Worm (Caenorhabditis elegans) whole organism, young adult: ENCODE data around the gene F20B6.6.

Experiments
- B0019.2 ChIP-seq: fragments of 200-800 bp; sonication (Bioruptor generic); conservative IDR thresholded peaks from 2 replicates; pipeline ENCODE4 v1.3.6; 2022; ENCODE audit warnings: missing genetic modification reagents, missing genetic modification characterization, missing compliant biosample characterization
- C17E4.6 ChIP-seq: fragments of 200-800 bp; sonication (Bioruptor generic); IDR thresholded peaks from 2 replicates; pipeline ENCODE4 v1.3.6; 2022; ENCODE audit warnings: missing genetic modification reagents, missing genetic modification characterization, missing compliant biosample characterization
- F33H1.4 ChIP-seq: fragments of 200-800 bp; sonication (Bioruptor generic); IDR thresholded peaks from 2 replicates; pipeline ENCODE4 v1.3.6; 2022; ENCODE audit warnings: missing genetic modification reagents, missing genetic modification characterization, missing compliant biosample characterization
- F39B2.1 ChIP-seq: fragments of 200-800 bp; sonication (Bioruptor generic); IDR thresholded peaks from 2 replicates; pipeline ENCODE4 v1.3.6; 2022; ENCODE audit warnings: missing genetic modification reagents, missing genetic modification characterization, missing compliant biosample characterization
- F55B11.4 ChIP-seq: sonication (generic microtip); optimal IDR thresholded peaks from 2 replicates; lab custom pipeline; 2016; ENCODE audit warnings: missing compliant biosample characterization, missing genetic modification characterization, borderline replicate concordance; ENCODE audit not compliant: insufficient read depth
- K11D2.4 ChIP-seq: fragments of 200-800 bp; sonication (Bioruptor generic); IDR thresholded peaks from 2 replicates; pipeline ENCODE4 v1.3.6; 2022; ENCODE audit warnings: missing genetic modification reagents, missing genetic modification characterization, missing compliant biosample characterization
- T07F8.4 ChIP-seq: sonication (generic microtip); optimal IDR thresholded peaks from 2 replicates; lab custom pipeline; 2016; ENCODE audit warnings: mild to moderate bottlenecking, missing genetic modification characterization, moderate library complexity, missing compliant biosample characterization
- T26A5.8 ChIP-seq: sonication (generic microtip); optimal IDR thresholded peaks from 2 replicates; lab custom pipeline; 2016; ENCODE audit warnings: missing genetic modification characterization, missing compliant biosample characterization
- Y53F4B.3 ChIP-seq: fragments of 200-800 bp; sonication (Bioruptor generic); IDR thresholded peaks from 2 replicates; pipeline ENCODE4 v1.3.6; 2022; ENCODE audit warnings: missing genetic modification reagents, missing genetic modification characterization, missing compliant biosample characterization
- Y56A3A.18 ChIP-seq: fragments of 200-800 bp; sonication (Bioruptor generic); IDR thresholded peaks from 2 replicates; pipeline ENCODE4 v1.3.6; 2022; ENCODE audit warnings: missing genetic modification reagents, missing genetic modification characterization, missing compliant biosample characterization
- Y67H2A.10 ChIP-seq: fragments of 200-800 bp; sonication (Bioruptor generic); conservative IDR thresholded peaks from 2 replicates; pipeline ENCODE4 v1.3.6; 2022; ENCODE audit warnings: missing genetic modification reagents, missing genetic modification characterization, missing compliant biosample characterization
- Y79H2A.3 ChIP-seq: fragments of 200-800 bp; sonication (Bioruptor generic); conservative IDR thresholded peaks from 2 replicates; pipeline ENCODE4 v1.3.6; 2022; ENCODE audit warnings: missing genetic modification reagents, missing genetic modification characterization, missing compliant biosample characterization
- Y95B8A.8 ChIP-seq: fragments of 200-800 bp; sonication (Bioruptor generic); IDR thresholded peaks from 2 replicates; pipeline ENCODE4 v1.3.6; 2022; ENCODE audit warnings: missing genetic modification reagents, missing genetic modification characterization, missing compliant biosample characterization
- ama-1 ChIP-seq, 3 experiments: fragments of 150-350 bp in 1 of 3; sonication (generic microtip) in 2 of 3; optimal IDR thresholded peaks; 2 replicates each; lab custom pipeline; 2014 to 2018; ENCODE audit warnings: missing biosample characterization in 2 of 3, missing genetic modification characterization in 2 of 3, missing genetic modification reagents in 2 of 3
- aptf-3 ChIP-seq: fragments of 200-800 bp; sonication (Bioruptor generic); IDR thresholded peaks from 2 replicates; pipeline ENCODE4 v1.3.6; 2022; ENCODE audit warnings: missing genetic modification characterization, missing compliant biosample characterization
- athp-1 ChIP-seq: sonication (generic microtip); optimal IDR thresholded peaks from 2 replicates; lab custom pipeline; 2017; ENCODE audit warnings: mild to moderate bottlenecking, missing genetic modification characterization, missing compliant biosample characterization
- attf-3 ChIP-seq: fragments of 200-800 bp; sonication (Bioruptor generic); conservative IDR thresholded peaks from 2 replicates; pipeline ENCODE4 v1.3.6; 2022; ENCODE audit warnings: missing genetic modification reagents, missing genetic modification characterization, missing compliant biosample characterization
- attf-6 ChIP-seq: fragments of 200-800 bp; sonication (Bioruptor generic); IDR thresholded peaks from 2 replicates; pipeline ENCODE4 v1.3.6; 2022; ENCODE audit warnings: missing genetic modification reagents, missing genetic modification characterization, missing compliant biosample characterization
- ceh-100 ChIP-seq: fragments of 200-800 bp; sonication (Bioruptor generic); IDR thresholded peaks from 2 replicates; pipeline ENCODE4 v1.3.6; 2022; ENCODE audit warnings: missing genetic modification reagents, missing genetic modification characterization, missing compliant biosample characterization
- efl-1 ChIP-seq: fragments of 150-350 bp; optimal IDR thresholded peaks from 2 replicates; lab custom pipeline; 2014; ENCODE audit warnings: missing biosample characterization, missing genetic modification reagents, missing genetic modification characterization
- egl-44 ChIP-seq: fragments of 200-800 bp; sonication (Bioruptor generic); IDR thresholded peaks from 2 replicates; pipeline ENCODE4 v1.3.6; 2022; ENCODE audit warnings: missing genetic modification reagents, missing genetic modification characterization, missing compliant biosample characterization
- ekl-4 ChIP-seq: fragments of 200-800 bp; sonication (Bioruptor generic); IDR thresholded peaks from 2 replicates; pipeline ENCODE4 v1.3.6; 2022; ENCODE audit warnings: missing genetic modification reagents, missing genetic modification characterization, missing compliant biosample characterization
- gei-17 ChIP-seq: fragments of 200-800 bp; sonication (Bioruptor generic); optimal IDR thresholded peaks from 2 replicates; lab custom pipeline; 2018; ENCODE audit warnings: mild to moderate bottlenecking, missing genetic modification characterization, missing compliant biosample characterization
- hmg-1.2 ChIP-seq: fragments of 200-800 bp; sonication (Bioruptor generic); IDR thresholded peaks from 2 replicates; pipeline ENCODE4 v1.3.6; 2022; ENCODE audit warnings: missing genetic modification reagents, missing genetic modification characterization, missing compliant biosample characterization
- hmg-20 ChIP-seq: fragments of 200-800 bp; sonication (Bioruptor generic); IDR thresholded peaks from 2 replicates; pipeline ENCODE4 v1.3.6; 2022; ENCODE audit warnings: missing genetic modification reagents, missing genetic modification characterization, missing compliant biosample characterization
- hsf-1 ChIP-seq: fragments of 200-800 bp; sonication (Bioruptor generic); IDR thresholded peaks from 2 replicates; pipeline ENCODE4 v1.3.6; 2022; ENCODE audit warnings: missing genetic modification reagents, missing genetic modification characterization, missing compliant biosample characterization
- lin-26 ChIP-seq: fragments of 200-800 bp; sonication (Bioruptor generic); IDR thresholded peaks from 2 replicates; pipeline ENCODE4 v1.3.6; 2022; ENCODE audit warnings: missing genetic modification reagents, missing genetic modification characterization, missing compliant biosample characterization
- lin-40 ChIP-seq: sonication (generic microtip); optimal IDR thresholded peaks from 2 replicates; lab custom pipeline; 2016; ENCODE audit warnings: missing genetic modification characterization, mild to moderate bottlenecking, missing compliant biosample characterization, missing genotype, missing genetic modification reagents
- lir-1 ChIP-seq: fragments of 200-800 bp; sonication (Bioruptor generic); conservative IDR thresholded peaks from 2 replicates; pipeline ENCODE4 v1.3.6; 2022; ENCODE audit warnings: missing genetic modification reagents, missing genetic modification characterization, missing compliant biosample characterization
- madf-10 ChIP-seq: sonication (generic microtip); optimal IDR thresholded peaks from 2 replicates; lab custom pipeline; 2016; ENCODE audit warnings: mild to moderate bottlenecking, missing genetic modification characterization, missing compliant biosample characterization
- madf-6 ChIP-seq: fragments of 200-800 bp; sonication (Bioruptor generic); IDR thresholded peaks from 2 replicates; pipeline ENCODE4 v1.3.6; 2022; ENCODE audit warnings: missing genetic modification reagents, missing genetic modification characterization, missing compliant biosample characterization
- mcd-1 ChIP-seq: fragments of 200-800 bp; sonication (Bioruptor generic); IDR thresholded peaks from 2 replicates; pipeline ENCODE4 v1.3.6; 2022; ENCODE audit warnings: missing genetic modification reagents, missing genetic modification characterization, missing compliant biosample characterization
- nfya-2 ChIP-seq: fragments of 200-800 bp; sonication (Bioruptor generic); IDR thresholded peaks from 2 replicates; pipeline ENCODE4 v1.3.6; 2022; ENCODE audit warnings: missing genetic modification reagents, missing genetic modification characterization, missing compliant biosample characterization
- nhr-120 ChIP-seq: fragments of 200-800 bp; sonication (Bioruptor generic); IDR thresholded peaks from 2 replicates; pipeline ENCODE4 v1.3.6; 2022; ENCODE audit warnings: missing genetic modification characterization, missing compliant biosample characterization
- nhr-80 ChIP-seq: sonication (generic microtip); optimal IDR thresholded peaks from 2 replicates; lab custom pipeline; 2016; ENCODE audit warnings: missing genetic modification characterization, missing compliant biosample characterization
- pbrm-1 ChIP-seq: fragments of 200-800 bp; sonication (Bioruptor generic); IDR thresholded peaks from 2 replicates; pipeline ENCODE4 v1.3.6; 2022; ENCODE audit warnings: missing genetic modification reagents, missing genetic modification characterization, missing compliant biosample characterization
- pha-4 ChIP-seq: fragments of 150-350 bp; sonication (generic microtip); optimal IDR thresholded peaks from 2 replicates; lab custom pipeline; 2014; ENCODE audit warnings: missing biosample characterization, missing genetic modification reagents, missing genetic modification characterization
- repo-1 ChIP-seq: sonication (generic microtip); optimal IDR thresholded peaks from 2 replicates; lab custom pipeline; 2017; ENCODE audit warnings: mild to moderate bottlenecking, missing genetic modification characterization, missing compliant biosample characterization
- sdz-38 ChIP-seq: sonication (generic microtip); optimal IDR thresholded peaks from 2 replicates; lab custom pipeline; 2016; ENCODE audit warnings: missing genotype, missing genetic modification characterization, missing compliant biosample characterization
- snpc-1.1 ChIP-seq: sonication (generic microtip); optimal IDR thresholded peaks from 2 replicates; lab custom pipeline; 2017; ENCODE audit warnings: missing genetic modification characterization, mild to moderate bottlenecking, missing compliant biosample characterization, antibody characterized with exemption, moderate library complexity, missing genotype, missing genetic modification reagents; ENCODE audit not compliant: insufficient read depth
- snpc-1.3 ChIP-seq: sonication (generic microtip); optimal IDR thresholded peaks from 2 replicates; lab custom pipeline; 2017; ENCODE audit warnings: missing genetic modification characterization, mild to moderate bottlenecking, missing compliant biosample characterization, antibody characterized with exemption, moderate library complexity, missing genotype, missing genetic modification reagents; ENCODE audit not compliant: insufficient read depth
- sptf-2 ChIP-seq: fragments of 200-800 bp; sonication (Bioruptor generic); optimal IDR thresholded peaks from 2 replicates; lab custom pipeline; 2018; ENCODE audit warnings: mild to moderate bottlenecking, missing genetic modification characterization, missing compliant biosample characterization
- tbp1 ChIP-seq: fragments of 200-800 bp; sonication (Bioruptor generic); optimal IDR thresholded peaks from 2 replicates; lab custom pipeline; 2018; ENCODE audit warnings: mild to moderate bottlenecking, missing genetic modification characterization, missing compliant biosample characterization
- unc-62 ChIP-seq: fragments of 150-350 bp; optimal IDR thresholded peaks from 2 replicates; lab custom pipeline; 2014; ENCODE audit warnings: missing biosample characterization, missing genetic modification reagents, missing genetic modification characterization
- ztf-25 ChIP-seq: fragments of 200-800 bp; sonication (Bioruptor generic); IDR thresholded peaks from 2 replicates; pipeline ENCODE4 v1.3.6; 2022; ENCODE audit warnings: missing genetic modification reagents, missing genetic modification characterization, missing compliant biosample characterization
- ztf-26 ChIP-seq: sonication (generic microtip); optimal IDR thresholded peaks from 2 replicates; lab custom pipeline; 2017; ENCODE audit warnings: missing genetic modification characterization, missing compliant biosample characterization
- ztf-28 ChIP-seq: fragments of 200-800 bp; sonication (Bioruptor generic); IDR thresholded peaks from 2 replicates; pipeline ENCODE4 v1.3.6; 2022; ENCODE audit warnings: missing genetic modification reagents, missing genetic modification characterization, missing compliant biosample characterization
- ztf-3 ChIP-seq: fragments of 200-800 bp; sonication (Bioruptor generic); optimal IDR thresholded peaks from 2 replicates; lab custom pipeline; 2018; ENCODE audit warnings: mild to moderate bottlenecking, missing genetic modification characterization, missing compliant biosample characterization

The F20B6.6 gene

DNA sequence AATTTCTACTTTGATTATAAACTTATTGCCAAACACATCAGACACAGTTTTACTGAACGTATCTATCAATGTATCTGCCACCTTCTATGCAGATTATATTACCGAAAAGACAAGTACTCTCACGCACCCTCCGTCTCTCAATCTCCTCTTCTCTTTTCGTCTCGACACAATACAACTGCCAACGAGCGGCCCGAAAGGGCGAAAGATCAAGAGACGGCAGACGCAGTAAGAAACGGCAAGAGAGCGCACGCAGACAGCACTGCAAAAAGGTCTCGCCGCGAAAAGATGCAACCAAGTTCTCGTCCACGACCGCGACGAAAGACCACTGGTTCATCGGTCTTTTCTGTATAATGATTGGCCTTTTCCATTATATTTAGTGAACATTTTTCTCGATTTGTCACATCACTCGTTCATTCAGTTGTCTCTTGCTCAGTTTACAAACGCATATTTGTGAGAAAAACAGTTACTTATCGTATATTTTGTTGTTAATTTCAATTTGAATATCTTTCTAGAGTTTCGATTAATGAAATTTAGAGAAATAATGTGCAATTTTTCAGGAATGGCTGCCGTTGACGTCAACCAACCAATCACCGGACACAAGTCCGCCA, 11.4 kb downstream of the F20B6.6 start, which contains the start of gene vha-12 (continued):
- TF ChIP-seq K11D2.4 (GFP tag; lab: Robert Waterston, UW), result peak; percentile 83
- no peak for TF ChIP-seq aptf-3 (GFP tag; lab: Robert Waterston, UW)
- no peak for TF ChIP-seq ztf-3
- TF ChIP-seq attf-3 (GFP tag; lab: Robert Waterston, UW), result no peak
- peak; percentile 64 for TF ChIP-seq gei-17 (GFP tag; lab: Kevin White, UChicago)
- TF ChIP-seq hsf-1 (GFP tag; lab: Robert Waterston, UW), result no peak
- TF ChIP-seq F55B11.4, result no peak
- peak; percentile 76 for TF ChIP-seq pbrm-1 (GFP tag; lab: Robert Waterston, UW)
- no peak for TF ChIP-seq ztf-28 (GFP tag; lab: Robert Waterston, UW)
- peak; percentile 16 for TF ChIP-seq efl-1 (GFP tag; lab: Kevin White, UChicago)
- no peak for TF ChIP-seq pha-4 (tag; lab: Kevin White, UChicago)
- TF ChIP-seq sdz-38 (tag; lab: Kevin White, UChicago), result no peak
- TF ChIP-seq repo-1 (tag; lab: Kevin White, UChicago), result peak; percentile 70
- TF ChIP-seq mcd-1 (GFP tag; lab: Robert Waterston, UW), result peak; percentile 78
- peak; percentile 74 for TF ChIP-seq madf-10 (tag; lab: Kevin White, UChicago)
- TF ChIP-seq lin-40 (tag; lab: Kevin White, UChicago), result peak; percentile 88
- TF ChIP-seq hmg-1.2 (GFP tag; lab: Robert Waterston, UW), result peak; percentile 94
- TF ChIP-seq hmg-20 (GFP tag; lab: Robert Waterston, UW), result peak; percentile 57; the same call in 1 of the 2 replicates
- no peak for TF ChIP-seq nhr-120 (GFP tag; lab: Robert Waterston, UW)
- TF ChIP-seq ztf-25 (GFP tag; lab: Robert Waterston, UW), result no peak
- peak; percentile 96 for TF ChIP-seq nhr-80 (tag; lab: Kevin White, UChicago)
- peak; percentile 85 for TF ChIP-seq F33H1.4
- TF ChIP-seq lir-1 (GFP tag; lab: Robert Waterston, UW), result peak; percentile 53; the same call in 1 of the 2 replicates
- TF ChIP-seq Y79H2A.3 (GFP tag; lab: Robert Waterston, UW), result no peak
- TF ChIP-seq nfya-2 (GFP tag; lab: Robert Waterston, UW), result no peak
- TF ChIP-seq lin-26 (GFP tag; lab: Robert Waterston, UW), result 0 out of 2 replicates have a peak, but pooled peaks have one; percentile 57
- no peak for TF ChIP-seq attf-6
- no peak for TF ChIP-seq Y53F4B.3
- no peak for TF ChIP-seq snpc-1.1
- TF ChIP-seq Y67H2A.10 (GFP tag; lab: Robert Waterston, UW), result peak; percentile 80
- peak; percentile 35 for TF ChIP-seq athp-1 (tag; lab: Kevin White, UChicago)
- TF ChIP-seq ceh-100 (GFP tag; lab: Robert Waterston, UW), result no peak; the same call in 1 of the 2 replicates
- TF ChIP-seq F39B2.1 (GFP tag; lab: Robert Waterston, UW), result no peak
- TF ChIP-seq Y95B8A.8 (GFP tag; lab: Robert Waterston, UW), result no peak
- TF ChIP-seq T26A5.8 (tag; lab: Kevin White, UChicago), result no peak
- TF ChIP-seq egl-44 (GFP tag; lab: Robert Waterston, UW), result no peak
- TF ChIP-seq B0019.2 (GFP tag; lab: Robert Waterston, UW), result no peak
- peak; percentile 77 for TF ChIP-seq ztf-26 (tag; lab: Kevin White, UChicago)
- peak; percentile 91 for TF ChIP-seq ekl-4 (GFP tag; lab: Robert Waterston, UW)
- no peak for TF ChIP-seq snpc-1.3
- no peak for TF ChIP-seq ama-1 (optimal IDR thresholded peaks at IDR 0.05; lab: Kevin White, UChicago)
- TF ChIP-seq ama-1 (GFP tag; optimal IDR thresholded peaks at IDR 0.05; lab: Kevin White, UChicago), result no peak
- TF ChIP-seq tbp1 (GFP tag; lab: Kevin White, UChicago), result peak; percentile 46
- TF ChIP-seq T07F8.4, result no peak
- TF ChIP-seq Y56A3A.18 (GFP tag; lab: Robert Waterston, UW), result no peak
- 0 out of 2 replicates have a peak, but pooled peaks have one; percentile 12 for TF ChIP-seq C17E4.6 (GFP tag; lab: Robert Waterston, UW)
- no peak for TF ChIP-seq madf-6 (GFP tag; lab: Robert Waterston, UW)
- TF ChIP-seq sptf-2 (GFP tag; lab: Kevin White, UChicago), result no peak
- peak; percentile 66 for TF ChIP-seq unc-62
